Fruit fly (Drosophila melanogaster) whole organism, embryonic: ENCODE data around the gene CG9483.

ENCODE experiments used
- CG10267 ChIP-seq: fragments of 200-800 bp; sonication (Bioruptor generic); optimal IDR thresholded peaks from 2 replicates; lab custom pipeline; 2018; ENCODE audit warnings: missing biosample characterization, mild to moderate bottlenecking, missing genetic modification characterization, moderate library complexity
- CG10543 ChIP-seq: fragments of 200-800 bp; sonication (Bioruptor generic); optimal IDR thresholded peaks from 3 replicates; lab custom pipeline; 2017; ENCODE audit warnings: missing biosample characterization, mild to moderate bottlenecking, missing genetic modification characterization, moderate library complexity
- CG11085 ChIP-seq: fragments of 200-800 bp; sonication (Bioruptor generic); IDR thresholded peaks from 2 replicates; pipeline ENCODE4 v1.3.6; 2022; ENCODE audit warnings: missing biosample characterization, missing genetic modification characterization
- CG11504 ChIP-seq: fragments of 200-800 bp; sonication (Bioruptor generic); optimal IDR thresholded peaks from 3 replicates; lab custom pipeline; 2019; ENCODE audit warnings: missing biosample characterization, mild to moderate bottlenecking, missing genetic modification characterization, moderate library complexity
- CG11560 ChIP-seq: fragments of 200-800 bp; sonication (Bioruptor generic); IDR thresholded peaks from 3 replicates; pipeline ENCODE4 v1.3.6; 2022; ENCODE audit warnings: missing biosample characterization, missing genetic modification characterization
- CG13287 ChIP-seq: fragments of 200-800 bp; sonication (Bioruptor generic); IDR thresholded peaks from 2 replicates; pipeline ENCODE4 v1.3.6; 2022; ENCODE audit warnings: missing biosample characterization, missing genetic modification characterization; ENCODE audit not compliant: partially characterized antibody
- CG1529 ChIP-seq: fragments of 200-800 bp; sonication (Bioruptor generic); optimal IDR thresholded peaks from 3 replicates; lab custom pipeline; 2018; ENCODE audit warnings: missing biosample characterization, missing genetic modification characterization
- CG18476 ChIP-seq: fragments of 200-800 bp; sonication (Bioruptor generic); optimal IDR thresholded peaks from 2 replicates; lab custom pipeline; 2016; ENCODE audit warnings: missing biosample characterization, mild to moderate bottlenecking, missing genetic modification characterization
- CG18619 ChIP-seq: fragments of 200-800 bp; sonication (Bioruptor generic); optimal IDR thresholded peaks from 3 replicates; lab custom pipeline; 2017; ENCODE audit warnings: missing biosample characterization, mild to moderate bottlenecking, missing genetic modification characterization
- CG2678 ChIP-seq: fragments of 200-800 bp; sonication (Bioruptor generic); optimal IDR thresholded peaks from 3 replicates; lab custom pipeline; 2019; ENCODE audit warnings: missing biosample characterization, mild to moderate bottlenecking, missing genetic modification characterization, moderate library complexity
- CG31224 ChIP-seq: fragments of 200-800 bp; sonication (Bioruptor generic); IDR thresholded peaks from 2 replicates; pipeline ENCODE4 v1.3.6; 2022; ENCODE audit warnings: missing biosample characterization, missing genetic modification characterization
- CG34376 ChIP-seq: fragments of 200-800 bp; sonication (Bioruptor generic); optimal IDR thresholded peaks from 2 replicates; lab custom pipeline; 2018; ENCODE audit warnings: missing biosample characterization, mild to moderate bottlenecking, missing genetic modification characterization
- CG3838 ChIP-seq: fragments of 200-800 bp; sonication (Bioruptor generic); optimal IDR thresholded peaks from 3 replicates; lab custom pipeline; 2016; ENCODE audit warnings: missing biosample characterization, missing genetic modification characterization
- CG5180 ChIP-seq: fragments of 200-800 bp; sonication (Bioruptor generic); optimal IDR thresholded peaks from 3 replicates; lab custom pipeline; 2017; ENCODE audit warnings: missing biosample characterization, missing genetic modification characterization, mild to moderate bottlenecking, moderate library complexity, missing genetic modification reagents
- CG6813 ChIP-seq: fragments of 200-800 bp; sonication (Bioruptor generic); optimal IDR thresholded peaks from 2 replicates; lab custom pipeline; 2017; ENCODE audit warnings: missing biosample characterization, missing genetic modification characterization, mild to moderate bottlenecking, moderate library complexity, missing genetic modification reagents
- CG7928 ChIP-seq: fragments of 200-800 bp; sonication (Bioruptor generic); optimal IDR thresholded peaks from 2 replicates; lab custom pipeline; 2017; ENCODE audit warnings: missing biosample characterization, mild to moderate bottlenecking, missing genetic modification characterization
- CG8290 ChIP-seq, 3 experiments: fragments of 200-800 bp; sonication (Bioruptor generic); optimal IDR thresholded peaks; 2 replicates each; lab custom pipeline; 2016 to 2019; ENCODE audit warnings: missing biosample characterization in 3 of 3, missing genetic modification characterization in 3 of 3, mild to moderate bottlenecking in 2 of 3, moderate library complexity in 1 of 3
- CG9817 ChIP-seq: fragments of 200-800 bp; sonication (Bioruptor generic); optimal IDR thresholded peaks from 2 replicates; lab custom pipeline; 2018; ENCODE audit warnings: missing biosample characterization, mild to moderate bottlenecking, missing genetic modification characterization, moderate library complexity
- CHES-1-like ChIP-seq: fragments of 200-800 bp; sonication (Bioruptor generic); optimal IDR thresholded peaks from 2 replicates; lab custom pipeline; 2016; ENCODE audit warnings: missing biosample characterization, missing genetic modification characterization
- Dek ChIP-seq: fragments of 200-800 bp; sonication (Bioruptor generic); optimal IDR thresholded peaks from 3 replicates; lab custom pipeline; 2019; ENCODE audit warnings: missing biosample characterization, mild to moderate bottlenecking, missing genetic modification characterization, moderate library complexity
- HHEX ChIP-seq: fragments of 200-800 bp; sonication (Bioruptor generic); optimal IDR thresholded peaks from 3 replicates; lab custom pipeline; 2017; ENCODE audit warnings: missing biosample characterization, mild to moderate bottlenecking, missing genetic modification characterization, missing genetic modification reagents
- HLH4C ChIP-seq: fragments of 200-800 bp; sonication (Bioruptor generic); IDR thresholded peaks from 3 replicates; pipeline ENCODE4 v1.3.6; 2022; ENCODE audit warnings: missing biosample characterization, missing genetic modification characterization; ENCODE audit not compliant: partially characterized antibody
- Hr39 ChIP-seq: fragments of >200 bp; optimal IDR thresholded peaks from 2 replicates; lab custom pipeline; 2017
- Jarid2 ChIP-seq: fragments of 200-800 bp; sonication (Bioruptor generic); optimal IDR thresholded peaks from 3 replicates; lab custom pipeline; 2017; ENCODE audit warnings: mild to moderate bottlenecking, missing biosample characterization, missing genetic modification reagents, missing genetic modification characterization
- Nf-YC ChIP-seq: fragments of 200-800 bp; optimal IDR thresholded peaks from 3 replicates; lab custom pipeline; 2019; ENCODE audit warnings: missing biosample characterization, mild to moderate bottlenecking, missing genetic modification characterization, moderate library complexity
- Opbp ChIP-seq: fragments of 200-800 bp; sonication (Bioruptor generic); IDR thresholded peaks from 3 replicates; pipeline ENCODE4 v1.3.6; 2022; ENCODE audit warnings: missing biosample characterization, missing genetic modification characterization; ENCODE audit not compliant: partially characterized antibody
- Sox100B ChIP-seq: fragments of 200-800 bp; sonication (Bioruptor generic); optimal IDR thresholded peaks from 3 replicates; lab custom pipeline; 2018; ENCODE audit warnings: missing biosample characterization, mild to moderate bottlenecking, missing genetic modification characterization
- Sry-δ ChIP-seq: fragments of 200-800 bp; sonication (Bioruptor generic); optimal IDR thresholded peaks from 2 replicates; lab custom pipeline; 2016; ENCODE audit warnings: missing biosample characterization, missing genetic modification characterization
- Usf ChIP-seq: fragments of 200-800 bp; sonication (Bioruptor generic); optimal IDR thresholded peaks from 2 replicates; lab custom pipeline; 2017; ENCODE audit warnings: missing genotype, missing biosample characterization, missing genetic modification characterization
- abd-A ChIP-seq: fragments of 200-800 bp; sonication (Bioruptor generic); optimal IDR thresholded peaks from 3 replicates; lab custom pipeline; 2019; ENCODE audit warnings: missing biosample characterization, mild to moderate bottlenecking, missing genetic modification characterization, moderate library complexity
- bbx ChIP-seq: fragments of 200-800 bp; sonication (Bioruptor generic); IDR thresholded peaks from 2 replicates; pipeline ENCODE4 v1.3.6; 2022; ENCODE audit warnings: missing biosample characterization, missing genetic modification characterization; ENCODE audit not compliant: partially characterized antibody
- cg ChIP-seq: fragments of 200-800 bp; sonication (Bioruptor generic); optimal IDR thresholded peaks from 3 replicates; lab custom pipeline; 2019; ENCODE audit warnings: missing biosample characterization, mild to moderate bottlenecking, missing genetic modification characterization, moderate library complexity
- ci ChIP-seq: fragments of 200-800 bp; sonication (Bioruptor generic); IDR thresholded peaks from 3 replicates; pipeline ENCODE4 v1.3.6; 2022; ENCODE audit warnings: missing biosample characterization, missing genetic modification characterization
- cwo ChIP-seq: fragments of 200-800 bp; sonication (Bioruptor generic); optimal IDR thresholded peaks from 3 replicates; lab custom pipeline; 2017; ENCODE audit warnings: missing biosample characterization, missing genetic modification characterization, mild to moderate bottlenecking, moderate library complexity, missing genetic modification reagents
- ems ChIP-seq: fragments of 200-800 bp; sonication (Bioruptor generic); optimal IDR thresholded peaks from 3 replicates; lab custom pipeline; 2016; ENCODE audit warnings: missing biosample characterization, missing genetic modification characterization
- gfzf ChIP-seq: fragments of 200-800 bp; sonication (Bioruptor generic); optimal IDR thresholded peaks from 2 replicates; lab custom pipeline; 2016; ENCODE audit warnings: missing biosample characterization, mild to moderate bottlenecking, missing genetic modification characterization, moderate library complexity
- jing ChIP-seq: fragments of 200-800 bp; sonication (Bioruptor generic); optimal IDR thresholded peaks from 2 replicates; lab custom pipeline; 2018; ENCODE audit warnings: missing biosample characterization, mild to moderate bottlenecking, missing genetic modification characterization
- kah ChIP-seq: fragments of 200-800 bp; sonication (Bioruptor generic); optimal IDR thresholded peaks from 2 replicates; lab custom pipeline; 2018; ENCODE audit warnings: missing biosample characterization, mild to moderate bottlenecking, missing genetic modification characterization
- mirr ChIP-seq: fragments of 200-800 bp; sonication (Bioruptor generic); optimal IDR thresholded peaks from 3 replicates; lab custom pipeline; 2018; ENCODE audit warnings: missing biosample characterization, mild to moderate bottlenecking, missing genetic modification characterization
- peb ChIP-seq: fragments of 200-800 bp; sonication (Bioruptor generic); IDR thresholded peaks from 2 replicates; pipeline ENCODE4 v1.3.6; 2022; ENCODE audit warnings: missing biosample characterization, missing genetic modification characterization
- psq ChIP-seq: fragments of 200-800 bp; sonication (Bioruptor generic); optimal IDR thresholded peaks from 2 replicates; lab custom pipeline; 2017; ENCODE audit warnings: missing biosample characterization, missing genetic modification characterization
- sob ChIP-seq: fragments of 200-800 bp; sonication (Bioruptor generic); IDR thresholded peaks from 2 replicates; pipeline ENCODE4 v1.3.6; 2022; ENCODE audit warnings: missing biosample characterization, missing genetic modification characterization
- tll ChIP-seq, 2 experiments: fragments of 200-800 bp in 1 of 2; fragments of >200 bp in 1 of 2; sonication (Bioruptor generic) in 1 of 2; optimal IDR thresholded peaks; 2 replicates each; lab custom pipeline; 2017 to 2019; ENCODE audit warnings: missing biosample characterization in 2 of 2, missing genetic modification characterization in 2 of 2, mild to moderate bottlenecking in 1 of 2, moderate library complexity in 1 of 2
- ttk ChIP-seq: fragments of 200-800 bp; sonication (Bioruptor generic); IDR thresholded peaks from 2 replicates; pipeline ENCODE4 v2.1.2; 2022; ENCODE audit warnings: missing biosample characterization, missing genetic modification characterization
- twi ChIP-seq: fragments of 200-800 bp; optimal IDR thresholded peaks from 2 replicates; lab custom pipeline; 2019; ENCODE audit warnings: missing biosample characterization, mild to moderate bottlenecking, missing genetic modification characterization, moderate library complexity
- wek ChIP-seq: fragments of 200-800 bp; sonication (Bioruptor generic); optimal IDR thresholded peaks from 3 replicates; lab custom pipeline; 2018; ENCODE audit warnings: missing biosample characterization, mild to moderate bottlenecking, missing genetic modification characterization, moderate library complexity
- zen2 ChIP-seq: fragments of 200-800 bp; sonication (Bioruptor generic); IDR thresholded peaks from 3 replicates; pipeline ENCODE4 v1.3.6; 2022; ENCODE audit warnings: missing biosample characterization, missing genetic modification characterization; ENCODE audit not compliant: partially characterized antibody

The CG9483 gene

DNA sequence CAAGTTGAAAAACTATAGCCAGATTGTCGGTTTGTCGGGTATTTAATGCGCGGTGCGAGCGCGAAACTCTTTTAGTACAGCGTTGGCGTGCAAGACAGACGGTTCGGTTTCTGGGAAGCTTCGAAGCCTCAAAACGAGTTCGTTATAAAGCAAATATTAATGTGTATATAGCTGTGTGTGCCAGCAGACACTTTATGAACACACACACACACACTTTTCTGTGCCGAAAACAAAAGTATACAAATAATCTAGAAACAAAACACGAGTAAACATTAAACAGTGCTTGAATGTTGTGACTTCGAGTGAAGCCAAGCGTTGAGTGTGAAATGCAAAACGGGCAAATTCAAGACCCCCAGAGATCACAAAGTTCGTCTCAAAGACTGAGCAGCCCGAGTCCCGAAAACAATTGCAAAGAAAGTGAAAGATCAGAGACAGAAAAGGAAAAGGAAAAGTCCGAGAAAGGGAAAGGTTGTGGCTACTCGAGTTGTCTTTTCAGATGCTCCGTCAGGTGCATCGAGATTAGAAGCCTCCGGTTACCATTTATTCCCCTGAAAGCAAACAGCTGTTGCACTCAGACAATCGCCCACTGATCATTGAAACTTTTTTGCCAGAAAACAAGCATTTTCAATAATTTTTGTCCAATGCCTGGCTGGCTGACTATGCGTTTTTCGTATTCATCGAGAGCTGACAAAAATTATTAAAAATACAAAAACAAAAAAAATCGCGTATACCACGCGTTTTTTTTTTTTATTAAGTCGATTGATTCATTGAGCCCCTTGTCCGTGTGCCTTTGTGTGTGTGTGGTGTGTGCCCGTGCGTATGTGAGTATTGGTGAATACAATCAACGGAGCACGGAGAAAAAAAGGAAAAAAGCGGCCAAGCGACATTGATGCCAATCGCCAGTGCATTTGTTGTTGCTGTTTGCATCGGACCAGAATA is 32.4 kb downstream of the CG9483 start, which contains the start of gene CG34398 (continued):
- TF ChIP-seq CG11504 (no peak), CG3838 (GFP tag; lab: Kevin White, UChicago) (no peak), twi (tag; lab: Kevin White, UChicago) (no peak), peb (GFP tag; lab: Robert Waterston, UW) (no peak), Nf-YC (no peak), cwo (GFP tag; lab: Kevin White, UChicago) (no peak), ci (peak; percentile 24; the same call in 1 of the 3 replicates), kah (no peak), jing (GFP tag; lab: Kevin White, UChicago) (no peak), Sry-δ (GFP tag; lab: Kevin White, UChicago) (no peak), CG7928 (GFP tag; lab: Kevin White, UChicago) (no peak), bbx (GFP tag; lab: Robert Waterston, UW) (0 out of 2 replicates have a peak, but pooled peaks have one; percentile 13), CG9817 (tag; lab: Kevin White, UChicago) (no peak), Sox100B (GFP tag; lab: Kevin White, UChicago) (no peak), mirr (no peak), gfzf (GFP tag; lab: Kevin White, UChicago) (no peak), CG8290 (GFP tag; optimal IDR thresholded peaks at IDR 0.05; lab: Kevin White, UChicago) (no peak), CG8290 (tag; optimal IDR thresholded peaks at IDR 0.05; lab: Kevin White, UChicago) (peak in 1 of 2 experiments; percentile 51), CG2678 (tag; lab: Kevin White, UChicago) (no peak), CHES-1-like (GFP tag; lab: Kevin White, UChicago) (no peak), HHEX (GFP tag; lab: Kevin White, UChicago) (no peak), wek (no peak), Jarid2 (GFP tag; lab: Kevin White, UChicago) (peak; percentile 80), Dek (tag; lab: Kevin White, UChicago) (no peak), CG34376 (GFP tag; lab: Kevin White, UChicago) (no peak), psq (GFP tag; lab: Kevin White, UChicago) (no peak), ttk (GFP tag; lab: Robert Waterston, UW) (no peak), CG18476 (no peak), cg (GFP tag; lab: Kevin White, UChicago) (peak; percentile 28), abd-A (tag; lab: Kevin White, UChicago) (peak; percentile 13), ems (GFP tag; lab: Kevin White, UChicago) (no peak), zen2 (GFP tag; lab: Robert Waterston, UW) (no peak), Opbp (GFP tag; lab: Robert Waterston, UW) (no peak), Usf (GFP tag; lab: Kevin White, UChicago) (no peak), Hr39 (no peak), HLH4C (no peak), CG11560 (tag; lab: Robert Waterston, UW) (no peak), CG31224 (GFP tag; lab: Robert Waterston, UW) (no peak), sob (GFP tag; lab: Robert Waterston, UW) (no peak), CG5180 (no peak), CG13287 (GFP tag; lab: Robert Waterston, UW) (peak; percentile 38; the same call in 1 of the 2 replicates), CG6813 (peak; percentile 2), CG10543 (GFP tag; lab: Kevin White, UChicago) (peak; percentile 15), CG18619 (GFP tag; lab: Kevin White, UChicago) (no peak), tll (GFP tag; optimal IDR thresholded peaks at IDR 0.05; lab: Kevin White, UChicago) (no peak), CG1529 (GFP tag; lab: Kevin White, UChicago) (no peak), CG10267 (no peak), CG11085 (GFP tag; lab: Robert Waterston, UW) (no peak)
